Fruit fly (Drosophila melanogaster): ENCODE data around the gene Eip93F.

DNA sequence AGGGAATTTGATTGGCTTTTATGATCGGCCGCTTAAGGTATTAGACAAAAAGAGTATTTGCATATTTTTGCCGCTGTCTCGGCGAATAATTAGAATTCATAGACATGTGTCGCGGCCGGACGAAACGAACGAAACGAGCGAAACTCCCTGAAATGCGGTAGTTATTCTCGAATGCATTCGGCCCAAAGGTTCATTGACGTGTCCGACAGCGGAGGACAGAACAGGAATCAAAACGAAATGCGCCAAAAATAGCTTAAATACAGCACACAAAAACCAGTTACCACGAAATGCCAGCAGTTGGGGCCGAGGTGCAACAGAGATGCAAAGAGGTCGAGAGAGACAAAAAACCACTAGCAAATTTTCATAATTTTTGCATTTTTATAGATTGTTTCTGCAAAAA is 44.6 kb upstream of the Eip93F start:
- TF ChIP-seq fru (GFP tag; optimal IDR thresholded peaks at IDR 0.05) = peak; percentile 31
- no peak for TF ChIP-seq sv (GFP tag; optimal IDR thresholded peaks at IDR 0.05)
- no peak for TF ChIP-seq OdsH (GFP tag; optimal IDR thresholded peaks at IDR 0.05)
- no peak for TF ChIP-seq Abd-B (GFP tag; optimal IDR thresholded peaks at IDR 0.05)
- TF ChIP-seq sage (GFP tag; optimal IDR thresholded peaks at IDR 0.05) = no peak
